Fruit fly (Drosophila melanogaster) whole organism, prepupa: ENCODE results near the gene CG15916.

ENCODE experiments used
- Blimp-1 ChIP-seq: fragments of 200-800 bp; sonication (Bioruptor generic); optimal IDR thresholded peaks from 3 replicates; lab custom pipeline; 2017; ENCODE audit warnings: missing biosample characterization, missing genetic modification characterization, mild to moderate bottlenecking, moderate library complexity, missing genetic modification reagents
- CG10631 ChIP-seq: fragments of 200-800 bp; sonication (Bioruptor generic); optimal IDR thresholded peaks from 2 replicates; lab custom pipeline; 2016; ENCODE audit warnings: missing biosample characterization, missing genetic modification characterization
- CG10669 ChIP-seq: fragments of 200-800 bp; sonication (Bioruptor generic); optimal IDR thresholded peaks from 3 replicates; lab custom pipeline; 2018; ENCODE audit warnings: missing biosample characterization, mild to moderate bottlenecking, missing genetic modification characterization, moderate library complexity
- CG11294 ChIP-seq: fragments of 200-800 bp; sonication (Bioruptor generic); IDR thresholded peaks from 2 replicates; pipeline ENCODE4 v1.3.6; 2022; ENCODE audit warnings: missing biosample characterization, missing genetic modification characterization
- CG11762 ChIP-seq: fragments of 200-800 bp; sonication (Bioruptor generic); optimal IDR thresholded peaks from 3 replicates; lab custom pipeline; 2016; ENCODE audit warnings: missing biosample characterization, missing genetic modification characterization; ENCODE audit not compliant: insufficient read depth
- CG15336 ChIP-seq: fragments of 200-800 bp; sonication (Bioruptor generic); IDR thresholded peaks from 2 replicates; pipeline ENCODE4 v1.3.6; 2022; ENCODE audit warnings: missing biosample characterization, missing genetic modification characterization
- CG1621 ChIP-seq: fragments of 200-800 bp; sonication (Bioruptor generic); optimal IDR thresholded peaks from 3 replicates; lab custom pipeline; 2018; ENCODE audit warnings: missing biosample characterization, mild to moderate bottlenecking, missing genetic modification characterization
- CG16779 ChIP-seq: fragments of 200-800 bp; sonication (Bioruptor generic); optimal IDR thresholded peaks from 3 replicates; lab custom pipeline; 2017; ENCODE audit warnings: missing biosample characterization, mild to moderate bottlenecking, missing genetic modification characterization
- CG31627 ChIP-seq: fragments of 200-800 bp; sonication (Bioruptor generic); optimal IDR thresholded peaks from 3 replicates; lab custom pipeline; 2016; ENCODE audit warnings: missing biosample characterization, missing genetic modification characterization
- CG3919 ChIP-seq: fragments of 200-800 bp; sonication (Bioruptor generic); optimal IDR thresholded peaks from 3 replicates; lab custom pipeline; 2016; ENCODE audit warnings: missing biosample characterization, missing genetic modification characterization
- CG4318 ChIP-seq: fragments of 200-800 bp; sonication (Bioruptor generic); optimal IDR thresholded peaks from 3 replicates; lab custom pipeline; 2017; ENCODE audit warnings: missing biosample characterization, mild to moderate bottlenecking, missing genetic modification characterization
- CG6163 ChIP-seq: fragments of 200-800 bp; sonication (Bioruptor generic); IDR thresholded peaks from 3 replicates; pipeline ENCODE4 v1.3.6; 2022; ENCODE audit warnings: missing biosample characterization, missing genetic modification characterization
- CG6276 ChIP-seq: fragments of 200-800 bp; sonication (Bioruptor generic); optimal IDR thresholded peaks from 2 replicates; lab custom pipeline; 2017; ENCODE audit warnings: missing biosample characterization, mild to moderate bottlenecking, missing genetic modification characterization
- CG6792 ChIP-seq: fragments of 200-800 bp; sonication (Bioruptor generic); optimal IDR thresholded peaks from 3 replicates; lab custom pipeline; 2016; ENCODE audit warnings: missing biosample characterization, missing genetic modification characterization
- CG6854 ChIP-seq: fragments of 200-800 bp; sonication (Bioruptor generic); optimal IDR thresholded peaks from 2 replicates; lab custom pipeline; 2017; ENCODE audit warnings: missing biosample characterization, mild to moderate bottlenecking, missing genetic modification characterization
- CG7368 ChIP-seq: fragments of 200-800 bp; sonication (Bioruptor generic); optimal IDR thresholded peaks from 3 replicates; lab custom pipeline; 2016; ENCODE audit warnings: missing biosample characterization, missing genetic modification characterization
- CG8119 ChIP-seq: fragments of 200-800 bp; sonication (Bioruptor generic); IDR thresholded peaks from 3 replicates; pipeline ENCODE4 v1.3.6; 2022; ENCODE audit warnings: missing biosample characterization, missing genetic modification characterization
- CG8319 ChIP-seq: fragments of 200-800 bp; sonication (Bioruptor generic); optimal IDR thresholded peaks from 3 replicates; lab custom pipeline; 2016; ENCODE audit warnings: missing biosample characterization, missing genetic modification characterization
- CG8632 ChIP-seq: fragments of 200-800 bp; sonication (Bioruptor generic); optimal IDR thresholded peaks from 3 replicates; lab custom pipeline; 2016; ENCODE audit warnings: missing biosample characterization, missing genetic modification characterization
- Eip75B ChIP-seq: fragments of 200-800 bp; sonication (Bioruptor generic); optimal IDR thresholded peaks from 3 replicates; lab custom pipeline; 2016; ENCODE audit warnings: missing biosample characterization, missing genetic modification characterization
- Eip78C ChIP-seq: fragments of 200-800 bp; sonication (Bioruptor generic); peaks from one replicate; lab custom pipeline; 2016; ENCODE audit warnings: missing biosample characterization, missing genetic modification characterization
- Eip93F ChIP-seq: fragments of 200-800 bp; sonication (Bioruptor generic); optimal IDR thresholded peaks from 2 replicates; lab custom pipeline; 2016; ENCODE audit warnings: missing biosample characterization, mild to moderate bottlenecking, missing genetic modification characterization
- Ets21C ChIP-seq: fragments of 200-800 bp; sonication (Bioruptor generic); optimal IDR thresholded peaks from 3 replicates; lab custom pipeline; 2016; ENCODE audit warnings: missing biosample characterization, missing genetic modification characterization
- Ets96B ChIP-seq: fragments of 200-800 bp; optimal IDR thresholded peaks from 2 replicates; lab custom pipeline; 2019; ENCODE audit warnings: missing biosample characterization, mild to moderate bottlenecking, missing genetic modification characterization, moderate library complexity
- Gug ChIP-seq: fragments of 200-800 bp; sonication (Bioruptor generic); IDR thresholded peaks from 2 replicates; pipeline ENCODE4 v1.3.6; 2022; ENCODE audit warnings: missing biosample characterization, missing genetic modification characterization
- Hr38 ChIP-seq: sonication (Bioruptor generic); optimal IDR thresholded peaks from 2 replicates; lab custom pipeline; 2016; ENCODE audit warnings: missing biosample characterization, missing genetic modification characterization
- Hr39 ChIP-seq: fragments of 200-800 bp; sonication (Bioruptor generic); optimal IDR thresholded peaks from 2 replicates; lab custom pipeline; 2016; ENCODE audit warnings: missing biosample characterization, missing genetic modification characterization
- Lpt ChIP-seq: fragments of 200-800 bp; sonication (Bioruptor generic); optimal IDR thresholded peaks from 3 replicates; lab custom pipeline; 2016; ENCODE audit warnings: missing biosample characterization, missing genetic modification characterization
- Met ChIP-seq: fragments of 200-800 bp; sonication (Bioruptor generic); optimal IDR thresholded peaks from 3 replicates; lab custom pipeline; 2016; ENCODE audit warnings: missing biosample characterization, missing genetic modification characterization
- Smox ChIP-seq: fragments of 200-800 bp; sonication (Bioruptor generic); optimal IDR thresholded peaks from 3 replicates; lab custom pipeline; 2016; ENCODE audit warnings: missing biosample characterization, missing genetic modification characterization
- Sox14 ChIP-seq: fragments of 200-800 bp; sonication (Bioruptor generic); optimal IDR thresholded peaks from 3 replicates; lab custom pipeline; 2016; ENCODE audit warnings: missing biosample characterization, missing genetic modification characterization
- Sox15 ChIP-seq: fragments of 200-800 bp; sonication (Bioruptor generic); optimal IDR thresholded peaks from 3 replicates; lab custom pipeline; 2016; ENCODE audit warnings: missing biosample characterization, missing genetic modification characterization
- achi ChIP-seq: fragments of 200-800 bp; sonication (Bioruptor generic); optimal IDR thresholded peaks from 3 replicates; lab custom pipeline; 2016; ENCODE audit warnings: missing biosample characterization, missing genetic modification characterization
- acj6 ChIP-seq: fragments of 200-800 bp; sonication (Bioruptor generic); optimal IDR thresholded peaks from 3 replicates; lab custom pipeline; 2016; ENCODE audit warnings: missing biosample characterization, missing genetic modification characterization
- cyc ChIP-seq: fragments of 200-800 bp; sonication (Bioruptor generic); optimal IDR thresholded peaks from 3 replicates; lab custom pipeline; 2016; ENCODE audit warnings: missing biosample characterization, missing genetic modification characterization
- dac ChIP-seq: fragments of 200-800 bp; sonication (Bioruptor generic); optimal IDR thresholded peaks from 2 replicates; lab custom pipeline; 2017; ENCODE audit warnings: missing biosample characterization, mild to moderate bottlenecking, missing genetic modification characterization
- dsx ChIP-seq: fragments of 200-800 bp; optimal IDR thresholded peaks from 3 replicates; lab custom pipeline; 2019; ENCODE audit warnings: missing biosample characterization, mild to moderate bottlenecking, missing genetic modification characterization, moderate library complexity; ENCODE audit not compliant: poor library complexity, severe bottlenecking
- esn ChIP-seq: fragments of 200-800 bp; sonication (Bioruptor generic); optimal IDR thresholded peaks from 2 replicates; lab custom pipeline; 2016; ENCODE audit warnings: missing biosample characterization, mild to moderate bottlenecking, missing genetic modification characterization, moderate library complexity
- fd59A ChIP-seq: fragments of 200-800 bp; sonication (Bioruptor generic); optimal IDR thresholded peaks from 2 replicates; lab custom pipeline; 2017; ENCODE audit warnings: missing biosample characterization, mild to moderate bottlenecking, missing genetic modification characterization, missing genetic modification reagents
- fd85E ChIP-seq: fragments of 200-800 bp; sonication (Bioruptor generic); optimal IDR thresholded peaks from 3 replicates; lab custom pipeline; 2016; ENCODE audit warnings: missing biosample characterization, missing genetic modification characterization
- fkh ChIP-seq: fragments of 200-800 bp; sonication (Bioruptor generic); optimal IDR thresholded peaks from 3 replicates; lab custom pipeline; 2017; ENCODE audit warnings: missing biosample characterization, mild to moderate bottlenecking, missing genetic modification characterization, moderate library complexity
- net ChIP-seq: fragments of 200-800 bp; sonication (Bioruptor generic); optimal IDR thresholded peaks from 3 replicates; lab custom pipeline; 2016; ENCODE audit warnings: missing biosample characterization, missing genetic modification characterization
- pdm3 ChIP-seq: fragments of 200-800 bp; sonication (Bioruptor generic); optimal IDR thresholded peaks from 3 replicates; lab custom pipeline; 2016; ENCODE audit warnings: missing biosample characterization, missing genetic modification characterization
- salr ChIP-seq, 2 experiments: fragments of 200-800 bp; sonication (Bioruptor generic); optimal IDR thresholded peaks; 3 replicates each; lab custom pipeline; 2016 to 2018; ENCODE audit warnings: missing biosample characterization in 2 of 2, missing genetic modification characterization in 2 of 2, mild to moderate bottlenecking in 1 of 2
- spab ChIP-seq: fragments of 200-800 bp; sonication (Bioruptor generic); optimal IDR thresholded peaks from 2 replicates; lab custom pipeline; 2017; ENCODE audit warnings: missing biosample characterization, mild to moderate bottlenecking, missing genetic modification characterization, missing genetic modification reagents
- topi ChIP-seq: fragments of 200-800 bp; sonication (Bioruptor generic); optimal IDR thresholded peaks from 3 replicates; lab custom pipeline; 2016; ENCODE audit warnings: missing biosample characterization, missing genetic modification characterization

The CG15916 gene

DNA sequence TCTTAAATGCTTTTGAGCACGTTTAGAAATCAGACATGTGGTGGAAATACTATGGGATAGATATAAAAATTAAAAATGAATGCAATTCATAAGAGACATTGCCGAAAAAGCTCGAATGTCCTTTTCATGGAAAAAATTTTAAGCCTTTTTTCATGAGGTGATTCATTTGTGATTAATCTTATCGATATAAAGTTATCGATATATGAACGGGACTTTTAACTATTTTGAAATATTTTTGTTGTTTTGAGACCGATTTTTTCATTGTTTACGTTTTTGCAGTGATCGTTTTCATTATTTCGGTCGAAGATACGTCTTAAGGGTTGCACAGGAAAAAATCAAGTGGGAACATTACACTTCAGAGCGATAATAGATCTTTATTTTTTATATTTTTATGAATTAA lies 31.0 kb upstream of the CG15916 start, which contains the start of gene AlkB:
AlkB (minus strand) TSS at position 101 of the 400 bp plus-strand sequence.
- TF ChIP-seq CG8319 (no peak), fkh (GFP tag; lab: Kevin White, UChicago) (no peak), Eip78C (GFP tag; lab: Kevin White, UChicago) (no peak), net (GFP tag; lab: Kevin White, UChicago) (no peak), Hr38 (GFP tag; lab: Kevin White, UChicago) (no peak), CG8632 (GFP tag; lab: Kevin White, UChicago) (no peak), Eip75B (GFP tag; lab: Kevin White, UChicago) (no peak), CG10631 (no peak), dsx (GFP tag; lab: Kevin White, UChicago) (no peak), CG6792 (GFP tag; lab: Kevin White, UChicago) (no peak), CG16779 (tag; lab: Kevin White, UChicago) (no peak), CG4318 (no peak), CG8119 (GFP tag; lab: Robert Waterston, UW) (no peak), salr (GFP tag; optimal IDR thresholded peaks at IDR 0.05; lab: Kevin White, UChicago) (no peak), Hr39 (GFP tag; lab: Kevin White, UChicago) (no peak)

- TF ChIP-seq Gug (GFP tag; lab: Robert Waterston, UW), result no peak
- peak; percentile 34; the same call in 1 of the 3 replicates for TF ChIP-seq CG6163
These were observed 30.5 kb upstream of the CG15916 start, which contains the start of gene Gbeta13F for dm6 chrX:15859869-15860268. Gbeta13F (plus strand) TSS chrX:15860115.

dm6 chrX:15860479-15860878 lies 29.9 kb upstream of the CG15916 start:
- TF ChIP-seq acj6 (GFP tag; lab: Kevin White, UChicago) (no peak), net (GFP tag; lab: Kevin White, UChicago) (peak; percentile 38), cyc (GFP tag; lab: Kevin White, UChicago) (no peak), Sox14 (GFP tag; lab: Kevin White, UChicago) (peak; percentile 86), achi (peak; percentile 36), CG4318 (no peak), dsx (GFP tag; lab: Kevin White, UChicago) (peak; percentile 62), spab (peak; percentile 45), CG8119 (GFP tag; lab: Robert Waterston, UW) (no peak), Hr39 (GFP tag; lab: Kevin White, UChicago) (no peak), CG10631 (no peak), Ets21C (GFP tag; lab: Kevin White, UChicago) (no peak), esn (GFP tag; lab: Kevin White, UChicago) (peak; percentile 15), CG3919 (GFP tag; lab: Kevin White, UChicago) (peak; percentile 42), fd59A (GFP tag; lab: Kevin White, UChicago) (peak; percentile 42), Eip93F (GFP tag; lab: Kevin White, UChicago) (peak; percentile 48), Gug (GFP tag; lab: Robert Waterston, UW) (peak; percentile 43), Sox15 (no peak), Eip75B (GFP tag; lab: Kevin White, UChicago) (peak; percentile 69), fd85E (GFP tag; lab: Kevin White, UChicago) (no peak), CG6854 (GFP tag; lab: Kevin White, UChicago) (peak; percentile 9), CG8319 (peak; percentile 10), CG7368 (GFP tag; lab: Kevin White, UChicago) (peak; percentile 54), topi (GFP tag; lab: Kevin White, UChicago) (peak; percentile 36), Met (GFP tag; lab: Kevin White, UChicago) (peak; percentile 21), Blimp-1 (GFP tag; lab: Kevin White, UChicago) (peak; percentile 29), Hr38 (GFP tag; lab: Kevin White, UChicago) (no peak), Smox (GFP tag; lab: Kevin White, UChicago) (no peak), Lpt (GFP tag; lab: Kevin White, UChicago) (peak; percentile 67), pdm3 (peak; percentile 26), CG11294 (no peak), CG11762 (GFP tag; lab: Kevin White, UChicago) (no peak), CG10669 (GFP tag; lab: Kevin White, UChicago) (peak; percentile 53), CG6276 (GFP tag; lab: Kevin White, UChicago) (peak; percentile 62), CG31627 (GFP tag; lab: Kevin White, UChicago) (no peak), dac (peak; percentile 40), CG1621 (tag; lab: Kevin White, UChicago) (peak; percentile 65), CG16779 (tag; lab: Kevin White, UChicago) (peak; percentile 70), CG15336 (GFP tag; lab: Robert Waterston, UW) (peak; percentile 56), Ets96B (tag; lab: Kevin White, UChicago) (peak; percentile 51), fkh (GFP tag; lab: Kevin White, UChicago) (peak; percentile 24)
